Worm (Caenorhabditis elegans) whole organism, L3 larva: ENCODE data around the gene F42G4.7.
A peak's percentile ranks its signal among the peaks of the same experiment; 100 is the strongest.

Experiments
- ZK546.5 ChIP-seq: sonication (generic microtip); optimal IDR thresholded peaks from 2 replicates; lab custom pipeline; 2017; ENCODE audit warnings: missing biosample characterization, missing genetic modification characterization
- aly-2 ChIP-seq: fragments of 150-350 bp; optimal IDR thresholded peaks from 2 replicates; lab custom pipeline; 2014; ENCODE audit warnings: missing biosample characterization, missing genetic modification characterization
- ama-1 ChIP-seq: fragments of 150-350 bp; optimal IDR thresholded peaks from 2 replicates; lab custom pipeline; 2018
- ceh-16 ChIP-seq: sonication (generic microtip); optimal IDR thresholded peaks from 2 replicates; lab custom pipeline; 2017; ENCODE audit warnings: missing biosample characterization, missing genetic modification characterization
- ceh-28 ChIP-seq: fragments of 150-350 bp; optimal IDR thresholded peaks from 2 replicates; lab custom pipeline; 2014; ENCODE audit warnings: missing biosample characterization, missing genetic modification reagents, missing genetic modification characterization
- ceh-82 ChIP-seq: fragments of 150-350 bp; optimal IDR thresholded peaks from 2 replicates; lab custom pipeline; 2014; ENCODE audit warnings: missing biosample characterization, missing genetic modification characterization
- ceh-9 ChIP-seq: sonication (generic microtip); optimal IDR thresholded peaks from 2 replicates; lab custom pipeline; 2018; ENCODE audit warnings: missing biosample characterization, missing genetic modification characterization
- daf-12 ChIP-seq: fragments of 150-350 bp; optimal IDR thresholded peaks from 2 replicates; lab custom pipeline; 2014; ENCODE audit warnings: missing biosample characterization, missing genetic modification reagents, missing genetic modification characterization
- egl-27 ChIP-seq: sonication (generic microtip); optimal IDR thresholded peaks from 4 replicates; lab custom pipeline; 2017; ENCODE audit warnings: missing biosample characterization, missing genetic modification reagents, missing genetic modification characterization
- elt-1 ChIP-seq: fragments of 150-350 bp; optimal IDR thresholded peaks from 2 replicates; lab custom pipeline; 2014; ENCODE audit warnings: missing biosample characterization, missing genetic modification characterization
- elt-2 ChIP-seq: sonication (generic microtip); optimal IDR thresholded peaks from 2 replicates; lab custom pipeline; 2016; ENCODE audit warnings: missing genetic modification reagents, mild to moderate bottlenecking, missing genetic modification characterization, missing compliant biosample characterization
- elt-3 ChIP-seq, 3 experiments: fragments of 150-350 bp in 1 of 3; sonication (generic microtip) in 2 of 3; optimal IDR thresholded peaks; 2 replicates in 2 of 3; 4 replicates in 1 of 3; lab custom pipeline; 2014 to 2017; ENCODE audit warnings: missing biosample characterization in 3 of 3, missing genetic modification characterization in 3 of 3
- fkh-2 ChIP-seq: fragments of 150-350 bp; optimal IDR thresholded peaks from 2 replicates; lab custom pipeline; 2014; ENCODE audit warnings: missing biosample characterization, missing genetic modification reagents, missing genetic modification characterization
- fos-1 ChIP-seq: fragments of 150-350 bp; optimal IDR thresholded peaks from 2 replicates; lab custom pipeline; 2014; ENCODE audit warnings: missing biosample characterization, missing genetic modification characterization
- hmg-11 ChIP-seq: sonication (generic microtip); optimal IDR thresholded peaks from 2 replicates; lab custom pipeline; 2016; ENCODE audit warnings: missing genetic modification characterization, missing compliant biosample characterization
- mml-1 ChIP-seq: fragments of 150-350 bp; sonication (generic microtip); optimal IDR thresholded peaks from 3 replicates; lab custom pipeline; 2014; ENCODE audit warnings: missing biosample characterization, missing genetic modification characterization
- nfya-1 ChIP-seq: sonication (generic microtip); optimal IDR thresholded peaks from 2 replicates; lab custom pipeline; 2017; ENCODE audit warnings: missing genetic modification characterization, mild to moderate bottlenecking, missing compliant biosample characterization, antibody characterized with exemption, moderate library complexity; ENCODE audit not compliant: insufficient read depth
- nhr-11 ChIP-seq: fragments of 150-350 bp; optimal IDR thresholded peaks from 2 replicates; lab custom pipeline; 2014; ENCODE audit warnings: missing biosample characterization, missing genetic modification characterization
- nhr-12 ChIP-seq: fragments of 150-350 bp; optimal IDR thresholded peaks from 2 replicates; lab custom pipeline; 2014; ENCODE audit warnings: missing biosample characterization, missing genetic modification characterization
- nhr-23 ChIP-seq: fragments of 150-350 bp; optimal IDR thresholded peaks from 2 replicates; lab custom pipeline; 2014; ENCODE audit warnings: missing biosample characterization, missing genetic modification reagents, missing genetic modification characterization
- nhr-28 ChIP-seq: fragments of 150-350 bp; optimal IDR thresholded peaks from 2 replicates; lab custom pipeline; 2014; ENCODE audit warnings: missing biosample characterization, missing genetic modification characterization
- nhr-43 ChIP-seq: sonication (generic microtip); optimal IDR thresholded peaks from 2 replicates; lab custom pipeline; 2016; ENCODE audit warnings: mild to moderate bottlenecking, missing genetic modification characterization, missing compliant biosample characterization; ENCODE audit not compliant: poor library complexity, severe bottlenecking
- nhr-67 ChIP-seq: fragments of 150-350 bp; optimal IDR thresholded peaks from 2 replicates; lab custom pipeline; 2014; ENCODE audit warnings: missing biosample characterization, missing genetic modification characterization
- nhr-76 ChIP-seq: fragments of 150-350 bp; sonication (generic microtip); optimal IDR thresholded peaks from 5 replicates; lab custom pipeline; 2014; ENCODE audit warnings: missing biosample characterization, missing genetic modification characterization
- nhr-77 ChIP-seq: fragments of 150-350 bp; optimal IDR thresholded peaks from 2 replicates; lab custom pipeline; 2014; ENCODE audit warnings: missing biosample characterization, missing genetic modification characterization
- pha-4 ChIP-seq: fragments of 150-350 bp; optimal IDR thresholded peaks from 2 replicates; lab custom pipeline; 2014; ENCODE audit warnings: missing biosample characterization, missing genetic modification reagents, missing genetic modification characterization
- sea-2 ChIP-seq: fragments of 150-350 bp; sonication (generic microtip); optimal IDR thresholded peaks from 4 replicates; lab custom pipeline; 2014; ENCODE audit warnings: missing biosample characterization, missing genetic modification reagents, missing genetic modification characterization
- skn-1 ChIP-seq: fragments of 150-350 bp; optimal IDR thresholded peaks from 2 replicates; lab custom pipeline; 2014; ENCODE audit warnings: missing biosample characterization, missing genetic modification characterization
- snpc-4 ChIP-seq: fragments of 150-350 bp; optimal IDR thresholded peaks from 2 replicates; lab custom pipeline; 2014; ENCODE audit warnings: missing biosample characterization, missing genetic modification characterization
- tbx-2 ChIP-seq: sonication (generic microtip); optimal IDR thresholded peaks from 2 replicates; lab custom pipeline; 2016; ENCODE audit warnings: mild to moderate bottlenecking, missing genetic modification characterization, missing compliant biosample characterization
- unc-39 ChIP-seq: sonication (generic microtip); optimal IDR thresholded peaks from 4 replicates; lab custom pipeline; 2017; ENCODE audit warnings: missing biosample characterization, missing genetic modification characterization
- unc-62 ChIP-seq: fragments of 150-350 bp; sonication (generic microtip); optimal IDR thresholded peaks from 4 replicates; lab custom pipeline; 2014; ENCODE audit warnings: missing biosample characterization, missing genetic modification reagents, missing genetic modification characterization
- zag-1 ChIP-seq: fragments of 150-350 bp; optimal IDR thresholded peaks from 2 replicates; lab custom pipeline; 2014; ENCODE audit warnings: missing biosample characterization, missing genetic modification characterization
- ztf-4 ChIP-seq: fragments of 150-350 bp; optimal IDR thresholded peaks from 2 replicates; lab custom pipeline; 2014; ENCODE audit warnings: missing biosample characterization, missing genetic modification characterization

The F42G4.7 gene

DNA sequence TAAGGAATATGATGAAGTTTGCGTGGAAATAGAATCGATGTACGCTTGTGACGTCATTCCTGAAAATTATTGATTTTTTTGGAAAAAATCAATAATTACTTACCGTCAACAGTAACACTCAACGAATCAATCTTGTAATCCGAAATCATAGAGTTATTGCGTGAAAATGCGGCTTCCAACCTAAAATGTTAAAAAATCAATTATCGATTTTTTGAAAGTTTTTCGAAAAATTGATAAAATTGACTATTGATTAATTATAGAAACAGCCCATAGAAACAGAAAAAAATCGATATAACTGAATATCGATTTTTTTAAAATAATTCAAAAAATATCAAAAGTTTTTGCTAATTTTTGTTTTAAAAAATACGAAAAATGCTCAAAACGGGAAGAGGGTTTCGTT is at the start of gene F42G4.7:
F42G4.7 (minus strand) TSS at position 185 of the 400 bp plus-strand sequence.
- TF ChIP-seq ceh-28 (tag; lab: Kevin White, UChicago), result peak; percentile 67

DNA sequence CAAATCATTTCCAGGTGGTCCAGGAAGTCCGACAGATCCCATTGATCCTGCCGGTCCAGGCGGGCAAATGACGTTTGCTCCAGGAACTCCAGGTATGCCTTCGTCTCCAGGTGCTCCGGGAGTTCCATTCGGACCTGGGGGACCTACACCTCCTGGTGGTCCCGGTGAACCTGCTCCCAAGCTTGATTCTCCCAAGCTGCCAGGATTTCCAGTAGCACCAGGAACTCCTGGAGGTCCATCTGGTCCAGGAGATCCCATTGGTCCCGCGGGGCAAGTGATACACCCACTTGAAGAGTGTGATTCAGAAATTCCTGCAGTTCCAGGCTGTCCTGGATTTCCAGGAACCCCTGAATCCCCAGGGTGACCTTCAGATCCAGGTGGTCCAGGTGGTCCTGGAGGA is 49.3 kb upstream of the F42G4.7 start:
- TF ChIP-seq pha-4 (tag; lab: Kevin White, UChicago) (no peak), nhr-43 (tag; lab: Kevin White, UChicago) (no peak), nhr-76 (tag; lab: Kevin White, UChicago) (no peak), nhr-23 (tag; lab: Kevin White, UChicago) (no peak), nfya-1 (tag; lab: Kevin White, UChicago) (no peak), elt-2 (tag; lab: Kevin White, UChicago) (no peak), elt-3 (tag; optimal IDR thresholded peaks at IDR 0.05; lab: Kevin White, UChicago) (no peak), mml-1 (tag; lab: Kevin White, UChicago) (no peak), daf-12 (tag; lab: Kevin White, UChicago) (no peak), hmg-11 (no peak), fos-1 (tag; lab: Kevin White, UChicago) (no peak), unc-62 (no peak), nhr-28 (tag; lab: Kevin White, UChicago) (no peak), ama-1 (lab: Kevin White, UChicago) (no peak), nhr-67 (tag; lab: Kevin White, UChicago) (no peak), egl-27 (tag; lab: Kevin White, UChicago) (no peak), ceh-9 (tag; lab: Kevin White, UChicago) (no peak)

DNA sequence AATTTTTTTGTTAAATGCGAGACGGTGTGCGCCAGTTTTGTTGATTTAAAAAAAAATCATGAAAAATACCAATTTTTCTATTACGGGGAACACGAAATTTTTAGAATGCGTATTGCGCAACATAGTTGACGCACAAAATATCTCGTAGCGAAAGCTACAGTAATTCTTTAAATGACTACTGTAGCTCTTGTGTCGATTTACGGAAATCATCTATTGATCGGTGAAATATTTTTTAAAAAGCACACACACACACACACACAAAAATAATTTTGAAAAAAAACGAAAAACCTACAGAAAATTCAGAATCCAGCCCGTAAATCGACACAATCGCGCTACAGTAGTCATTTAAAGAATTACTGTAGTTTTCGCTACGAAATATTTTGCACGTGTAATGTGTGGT is 44.8 kb upstream of the F42G4.7 start:
- no peak for TF ChIP-seq daf-12 (tag; lab: Kevin White, UChicago)
- TF ChIP-seq sea-2 (GFP tag; lab: Kevin White, UChicago), result no peak
- TF ChIP-seq nhr-77, result no peak
- no peak for TF ChIP-seq tbx-2 (tag; lab: Kevin White, UChicago)
- TF ChIP-seq ceh-9 (tag; lab: Kevin White, UChicago), result no peak
- no peak for TF ChIP-seq fos-1 (tag; lab: Kevin White, UChicago)
- TF ChIP-seq ceh-82 (tag; lab: Kevin White, UChicago), result no peak
- no peak for TF ChIP-seq ceh-28 (tag; lab: Kevin White, UChicago)
- no peak for TF ChIP-seq nhr-43 (tag; lab: Kevin White, UChicago)
- TF ChIP-seq hmg-11, result no peak
- TF ChIP-seq nhr-12 (tag; lab: Kevin White, UChicago), result no peak
- TF ChIP-seq elt-3 (tag; optimal IDR thresholded peaks at IDR 0.05; lab: Kevin White, UChicago), result no peak
- no peak for TF ChIP-seq ztf-4 (tag; lab: Kevin White, UChicago)
- no peak for TF ChIP-seq nhr-76 (tag; lab: Kevin White, UChicago)
- TF ChIP-seq zag-1 (tag; lab: Kevin White, UChicago), result no peak
- TF ChIP-seq nhr-11 (tag; lab: Kevin White, UChicago), result no peak
- no peak for TF ChIP-seq skn-1
- TF ChIP-seq mml-1 (tag; lab: Kevin White, UChicago), result no peak
- TF ChIP-seq, all 47 proteins: peak for 0

DNA sequence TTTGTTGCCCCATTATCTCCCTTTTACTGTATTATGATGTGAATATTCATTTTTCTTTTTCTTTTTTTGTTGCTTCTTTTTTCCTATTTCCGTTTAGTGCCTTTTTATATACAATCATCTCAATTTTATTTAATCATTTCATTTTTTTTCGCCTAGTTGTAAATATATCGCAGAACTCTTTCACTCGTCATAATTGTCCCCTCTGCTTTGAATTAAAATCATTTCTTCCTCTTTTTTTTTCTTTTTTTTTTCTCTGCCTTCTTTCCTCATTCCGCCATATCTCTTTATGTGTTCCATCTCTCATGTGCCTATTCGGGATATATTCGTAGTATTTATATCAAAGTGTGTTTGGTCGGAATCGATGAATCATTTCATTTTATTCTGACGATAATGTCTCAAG is 44.0 kb upstream of the F42G4.7 start, which contains the start of gene Y81G3A.4:
Y81G3A.4 (plus strand) TSS at position 301 of the 400 bp plus-strand sequence.
- TF ChIP-seq nhr-11 (tag; lab: Kevin White, UChicago) (no peak), ZK546.5 (tag; lab: Kevin White, UChicago) (no peak), snpc-4 (tag; lab: Kevin White, UChicago) (no peak), elt-3 (tag; optimal IDR thresholded peaks at IDR 0.05; lab: Kevin White, UChicago) (no peak), elt-1 (tag; lab: Kevin White, UChicago) (no peak), ceh-28 (tag; lab: Kevin White, UChicago) (no peak), nhr-67 (tag; lab: Kevin White, UChicago) (no peak), nhr-77 (no peak), sea-2 (GFP tag; lab: Kevin White, UChicago) (no peak), egl-27 (tag; lab: Kevin White, UChicago) (no peak), aly-2 (no peak), unc-39 (tag; lab: Kevin White, UChicago) (no peak)

DNA sequence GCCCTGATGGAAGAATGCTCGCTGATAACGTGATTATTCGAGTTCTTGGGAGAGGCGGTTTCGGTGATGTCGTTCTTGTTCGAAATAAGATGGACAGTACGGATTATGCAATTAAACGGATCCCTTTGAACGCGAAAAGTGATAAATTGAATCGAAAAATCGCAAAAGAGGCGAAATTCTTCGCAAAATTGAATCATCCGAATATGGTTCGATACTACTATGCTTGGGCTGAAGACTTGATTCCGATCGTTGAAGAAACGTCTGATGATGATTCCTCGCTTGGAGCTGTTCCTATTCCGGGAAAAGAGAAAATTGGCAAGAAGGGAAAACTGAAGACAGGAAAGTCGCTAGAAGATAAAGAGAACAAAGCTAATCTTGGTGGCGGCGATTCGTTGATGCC is 38.9 kb upstream of the F42G4.7 start:
- no peak for TF ChIP-seq ceh-16 (tag; lab: Kevin White, UChicago)
- no peak for TF ChIP-seq daf-12 (tag; lab: Kevin White, UChicago)
- TF ChIP-seq skn-1, result no peak
- TF ChIP-seq ztf-4 (tag; lab: Kevin White, UChicago), result no peak
- no peak for TF ChIP-seq fkh-2
- no peak for TF ChIP-seq ama-1 (lab: Kevin White, UChicago)
- TF ChIP-seq nhr-12 (tag; lab: Kevin White, UChicago), result no peak
- TF ChIP-seq, all 47 proteins: peak for 0
